Worm (Caenorhabditis elegans) whole organism, L2 larva: ENCODE results near the gene F25E5.8.

Experiments used
- C34F6.9 ChIP-seq: fragments of 150-350 bp; optimal IDR thresholded peaks from 2 replicates; lab custom pipeline; 2014; ENCODE audit warnings: missing biosample characterization, missing genetic modification characterization
- F13H6.1 ChIP-seq: sonication (generic microtip); optimal IDR thresholded peaks from 2 replicates; lab custom pipeline; 2016; ENCODE audit warnings: missing genetic modification characterization, missing compliant biosample characterization
- Y55F3AM.14 ChIP-seq: fragments of 200-800 bp; sonication (Bioruptor generic); optimal IDR thresholded peaks from 2 replicates; lab custom pipeline; 2018; ENCODE audit warnings: mild to moderate bottlenecking, missing genetic modification characterization, missing compliant biosample characterization
- ama-1 ChIP-seq: fragments of 150-350 bp; optimal IDR thresholded peaks from 2 replicates; lab custom pipeline; 2018; ENCODE audit warnings: inconsistent platforms
- blmp-1 ChIP-seq: sonication (generic microtip); optimal IDR thresholded peaks from 2 replicates; lab custom pipeline; 2017; ENCODE audit warnings: missing genetic modification characterization, mild to moderate bottlenecking, missing compliant biosample characterization, antibody characterized with exemption, moderate library complexity; ENCODE audit not compliant: insufficient read depth
- ceh-82 ChIP-seq: fragments of 150-350 bp; optimal IDR thresholded peaks from 2 replicates; lab custom pipeline; 2014; ENCODE audit warnings: missing biosample characterization, missing genetic modification characterization
- crh-2 ChIP-seq: sonication (generic microtip); optimal IDR thresholded peaks from 2 replicates; lab custom pipeline; 2017; ENCODE audit warnings: missing biosample characterization, missing genetic modification characterization
- egl-27 ChIP-seq: sonication (generic microtip); optimal IDR thresholded peaks from 3 replicates; lab custom pipeline; 2017; ENCODE audit warnings: missing biosample characterization, missing genetic modification reagents, missing genetic modification characterization
- elt-3 ChIP-seq: sonication (generic microtip); optimal IDR thresholded peaks from 2 replicates; lab custom pipeline; 2017; ENCODE audit warnings: missing biosample characterization, missing genetic modification characterization
- fos-1 ChIP-seq: fragments of 150-350 bp; optimal IDR thresholded peaks from 2 replicates; lab custom pipeline; 2014; ENCODE audit warnings: missing biosample characterization, missing genetic modification characterization
- gmeb-1 ChIP-seq: fragments of 150-350 bp; optimal IDR thresholded peaks from 2 replicates; lab custom pipeline; 2014; ENCODE audit warnings: missing biosample characterization, missing genetic modification characterization
- lin-11 ChIP-seq: fragments of 150-350 bp; sonication (generic microtip); optimal IDR thresholded peaks from 2 replicates; lab custom pipeline; 2014; ENCODE audit warnings: missing biosample characterization, missing genetic modification characterization, inconsistent platforms, mixed read lengths
- lin-39 ChIP-seq: fragments of 150-350 bp; optimal IDR thresholded peaks from 2 replicates; lab custom pipeline; 2014; ENCODE audit warnings: missing biosample characterization, missing genetic modification reagents, missing genetic modification characterization
- lsy-2 ChIP-seq, 2 experiments: fragments of 150-350 bp in 1 of 2; sonication (generic microtip) in 1 of 2; optimal IDR thresholded peaks; 2 replicates each; lab custom pipeline; 2014 to 2017; ENCODE audit warnings: missing biosample characterization in 2 of 2, missing genetic modification characterization in 2 of 2
- mab-5 ChIP-seq: fragments of 150-350 bp; optimal IDR thresholded peaks from 2 replicates; lab custom pipeline; 2014; ENCODE audit warnings: missing biosample characterization, missing genetic modification characterization
- mdl-1 ChIP-seq, 2 experiments: fragments of 150-350 bp in 1 of 2; sonication (generic microtip) in 1 of 2; optimal IDR thresholded peaks; 2 replicates each; lab custom pipeline; 2017; ENCODE audit warnings: missing biosample characterization in 2 of 2, missing genetic modification characterization in 2 of 2
- nhr-10 ChIP-seq: sonication (generic microtip); optimal IDR thresholded peaks from 2 replicates; lab custom pipeline; 2017; ENCODE audit warnings: missing biosample characterization, missing genetic modification characterization
- nhr-11 ChIP-seq: fragments of 150-350 bp; optimal IDR thresholded peaks from 2 replicates; lab custom pipeline; 2014; ENCODE audit warnings: missing biosample characterization, missing genetic modification characterization
- nhr-129 ChIP-seq: fragments of 150-350 bp; optimal IDR thresholded peaks from 2 replicates; lab custom pipeline; 2014; ENCODE audit warnings: missing biosample characterization, missing genetic modification characterization
- nhr-21 ChIP-seq: fragments of 150-350 bp; optimal IDR thresholded peaks from 2 replicates; lab custom pipeline; 2014; ENCODE audit warnings: missing biosample characterization, missing genetic modification characterization
- nhr-23 ChIP-seq: fragments of 150-350 bp; optimal IDR thresholded peaks from 2 replicates; lab custom pipeline; 2014; ENCODE audit warnings: missing biosample characterization, missing genetic modification reagents, missing genetic modification characterization
- nhr-25 ChIP-seq: fragments of 150-350 bp; sonication (generic microtip); optimal IDR thresholded peaks from 3 replicates; lab custom pipeline; 2014; ENCODE audit warnings: missing biosample characterization, missing genetic modification characterization
- sem-4 ChIP-seq: fragments of 150-350 bp; optimal IDR thresholded peaks from 2 replicates; lab custom pipeline; 2014; ENCODE audit warnings: missing biosample characterization, missing genetic modification reagents, missing genetic modification characterization
- skn-1 ChIP-seq: sonication (generic microtip); optimal IDR thresholded peaks from 2 replicates; lab custom pipeline; 2017; ENCODE audit warnings: missing biosample characterization, missing genetic modification characterization
- sma-3 ChIP-seq: sonication (generic microtip); optimal IDR thresholded peaks from 2 replicates; lab custom pipeline; 2016; ENCODE audit warnings: missing genetic modification reagents, missing genetic modification characterization, missing compliant biosample characterization
- sma-9 ChIP-seq, 2 experiments: fragments of 150-350 bp in 1 of 2; sonication (generic microtip) in 1 of 2; optimal IDR thresholded peaks; 2 replicates each; lab custom pipeline; 2014 to 2016; ENCODE audit warnings: missing genetic modification characterization in 2 of 2, mild to moderate bottlenecking in 1 of 2, missing biosample characterization in 1 of 2, missing compliant biosample characterization in 1 of 2, missing genetic modification reagents in 1 of 2, moderate library complexity in 1 of 2
- unc-55 ChIP-seq: fragments of 150-350 bp; sonication (generic microtip); optimal IDR thresholded peaks from 3 replicates; lab custom pipeline; 2014; ENCODE audit warnings: missing biosample characterization, missing genetic modification reagents, missing genetic modification characterization
- unc-62 ChIP-seq: fragments of 150-350 bp; optimal IDR thresholded peaks from 2 replicates; lab custom pipeline; 2014; ENCODE audit warnings: missing biosample characterization, missing genetic modification reagents, missing genetic modification characterization
- zag-1 ChIP-seq: fragments of 150-350 bp; optimal IDR thresholded peaks from 2 replicates; lab custom pipeline; 2014; ENCODE audit warnings: missing biosample characterization, missing genetic modification characterization
- ztf-1 ChIP-seq: fragments of 200-800 bp; sonication (Bioruptor generic); conservative IDR thresholded peaks from 2 replicates; pipeline ENCODE4 v1.3.6; 2022; ENCODE audit warnings: missing genetic modification characterization, missing compliant biosample characterization
- ztf-4 ChIP-seq: fragments of 150-350 bp; optimal IDR thresholded peaks from 2 replicates; lab custom pipeline; 2014; ENCODE audit warnings: missing biosample characterization, missing genetic modification characterization

The F25E5.8 gene

ce11 chrV:7424336-7424735, 11.4 kb upstream of the F25E5.8 start, which contains the start of gene F18E3.10:
Gene F18E3.10, minus strand, starts transcription at chrV:7424436.
- no peak for TF ChIP-seq skn-1 (tag; lab: Kevin White, UChicago)

ce11 chrV:7426594-7426993, 9.1 kb upstream of the F25E5.8 start, which contains the start of gene srw-68:
Gene srw-68, minus strand, starts transcription at chrV:7426694.
- TF ChIP-seq nhr-11: no peak
- TF ChIP-seq F13H6.1 (tag; lab: Kevin White, UChicago): no peak
- TF ChIP-seq mab-5 (tag; lab: Kevin White, UChicago): no peak
- TF ChIP-seq elt-3 (tag; lab: Kevin White, UChicago): no peak
- no peak for TF ChIP-seq nhr-10 (tag; lab: Kevin White, UChicago)
- TF ChIP-seq sma-9 (GFP tag; optimal IDR thresholded peaks at IDR 0.05; lab: Kevin White, UChicago): no peak
- no peak for TF ChIP-seq sma-9 (tag; optimal IDR thresholded peaks at IDR 0.05; lab: Kevin White, UChicago)
- no peak for TF ChIP-seq ztf-1
- no peak for TF ChIP-seq crh-2
- TF ChIP-seq nhr-23 (tag; lab: Kevin White, UChicago): no peak
- no peak for TF ChIP-seq nhr-129 (tag; lab: Kevin White, UChicago)
- TF ChIP-seq ztf-4 (tag; lab: Kevin White, UChicago): no peak
- no peak for TF ChIP-seq fos-1 (tag; lab: Kevin White, UChicago)
- no peak for TF ChIP-seq ama-1 (lab: Kevin White, UChicago)
- TF ChIP-seq nhr-25 (tag; lab: Kevin White, UChicago): no peak
- TF ChIP-seq, all 48 proteins: peak for 0

ce11 chrV:7428880-7429279, 6.8 kb upstream of the F25E5.8 start, which contains the start of gene srw-69:
Gene srw-69, minus strand, starts transcription at chrV:7428980.
- TF ChIP-seq lsy-2 (tag; optimal IDR thresholded peaks at IDR 0.05; lab: Kevin White, UChicago) (no peak), ztf-1 (no peak), F13H6.1 (tag; lab: Kevin White, UChicago) (no peak), ceh-82 (tag; lab: Kevin White, UChicago) (no peak), sem-4 (no peak), lin-39 (tag; lab: Kevin White, UChicago) (no peak), blmp-1 (tag; lab: Kevin White, UChicago) (no peak), nhr-10 (tag; lab: Kevin White, UChicago) (no peak), unc-55 (no peak), sma-9 (GFP tag; optimal IDR thresholded peaks at IDR 0.05; lab: Kevin White, UChicago) (no peak), sma-9 (tag; optimal IDR thresholded peaks at IDR 0.05; lab: Kevin White, UChicago) (no peak), zag-1 (tag; lab: Kevin White, UChicago) (no peak), nhr-23 (tag; lab: Kevin White, UChicago) (no peak), mab-5 (tag; lab: Kevin White, UChicago) (no peak), lin-11 (tag; lab: Kevin White, UChicago) (no peak), ama-1 (lab: Kevin White, UChicago) (no peak)

ce11 chrV:7431016-7431415, 4.7 kb upstream of the F25E5.8 start, which contains the start of gene srw-71:
Gene srw-71, minus strand, starts transcription at chrV:7431116.
- TF ChIP-seq crh-2: no peak
- TF ChIP-seq lin-11 (tag; lab: Kevin White, UChicago): no peak

- TF ChIP-seq ztf-4 (tag; lab: Kevin White, UChicago): peak; percentile 45
- no peak for TF ChIP-seq nhr-11
- peak; percentile 82 for TF ChIP-seq ama-1 (lab: Kevin White, UChicago)
- TF ChIP-seq nhr-129 (tag; lab: Kevin White, UChicago): peak; percentile 10
- TF ChIP-seq nhr-21: peak; percentile 33
Observed at ce11 chrV:7432441-7433146, 3.1 kb upstream of the F25E5.8 start.

- no peak for TF ChIP-seq nhr-25 (tag; lab: Kevin White, UChicago)
- no peak for TF ChIP-seq blmp-1 (tag; lab: Kevin White, UChicago)
- TF ChIP-seq lsy-2 (tag; optimal IDR thresholded peaks at IDR 0.05; lab: Kevin White, UChicago): peak in 1 of 2 experiments; percentile 71
- no peak for TF ChIP-seq nhr-11
- TF ChIP-seq Y55F3AM.14 (GFP tag; lab: Kevin White, UChicago): no peak
- TF ChIP-seq ztf-4 (tag; lab: Kevin White, UChicago): peak; percentile 6
- peak; percentile 49 for TF ChIP-seq fos-1 (tag; lab: Kevin White, UChicago)
- peak; percentile 88 for TF ChIP-seq ama-1 (lab: Kevin White, UChicago)
- peak; percentile 64 for TF ChIP-seq F13H6.1 (tag; lab: Kevin White, UChicago)
- peak; percentile 34 for TF ChIP-seq skn-1 (tag; lab: Kevin White, UChicago)
- TF ChIP-seq C34F6.9 (tag; lab: Kevin White, UChicago): peak; percentile 76
- peak; percentile 87 to 88 for TF ChIP-seq mdl-1 (tag; optimal IDR thresholded peaks at IDR 0.05; lab: Kevin White, UChicago)
- no peak for TF ChIP-seq unc-62 (GFP tag; lab: Kevin White, UChicago)
- TF ChIP-seq egl-27: no peak
- TF ChIP-seq sma-3 (GFP tag; lab: Kevin White, UChicago): no peak
- TF ChIP-seq nhr-129 (tag; lab: Kevin White, UChicago): peak; percentile 48
- peak; percentile 37 for TF ChIP-seq zag-1 (tag; lab: Kevin White, UChicago)
- peak; percentile 16 for TF ChIP-seq gmeb-1
- TF ChIP-seq nhr-21: no peak
- peak; percentile 95 for TF ChIP-seq sma-9 (GFP tag; optimal IDR thresholded peaks at IDR 0.05; lab: Kevin White, UChicago)
- no peak for TF ChIP-seq sma-9 (tag; optimal IDR thresholded peaks at IDR 0.05; lab: Kevin White, UChicago)
- peak; percentile 46 for TF ChIP-seq sem-4
- peak; percentile 78 for TF ChIP-seq crh-2
- TF ChIP-seq, all 48 proteins: peak for 14
Observed at ce11 chrV:7434805-7435363, 846 bp upstream of the F25E5.8 start.
